Worm (Caenorhabditis elegans) whole organism, L4 larva: ENCODE data around the gene F55F10.3.

Experiments used
- Y5F2A.4 ChIP-seq: fragments of 200-800 bp; sonication (Bioruptor generic); optimal IDR thresholded peaks from 2 replicates; lab custom pipeline; 2018; ENCODE audit warnings: mild to moderate bottlenecking, missing genetic modification characterization, missing compliant biosample characterization
- egl-43 ChIP-seq: fragments of 200-800 bp; sonication (Bioruptor generic); IDR thresholded peaks from 2 replicates; pipeline ENCODE4 v1.3.6; 2022; ENCODE audit warnings: missing genetic modification reagents, missing genetic modification characterization, missing compliant biosample characterization
- hlh-30 ChIP-seq: sonication (generic microtip); optimal IDR thresholded peaks from 2 replicates; lab custom pipeline; 2017; ENCODE audit warnings: antibody characterized with exemption, mild to moderate bottlenecking, missing genetic modification characterization, missing compliant biosample characterization; ENCODE audit not compliant: insufficient read depth
- nhr-11 ChIP-seq: fragments of 150-350 bp; optimal IDR thresholded peaks from 2 replicates; lab custom pipeline; 2014; ENCODE audit warnings: missing biosample characterization, missing genetic modification characterization
- snpc-4 ChIP-seq: fragments of 150-350 bp; optimal IDR thresholded peaks from 2 replicates; lab custom pipeline; 2014; ENCODE audit warnings: missing biosample characterization, missing genetic modification characterization
- unc-130 ChIP-seq: sonication (generic microtip); optimal IDR thresholded peaks from 2 replicates; lab custom pipeline; 2016; ENCODE audit warnings: missing genetic modification reagents, missing genetic modification characterization, missing compliant biosample characterization
- ztf-11 ChIP-seq: fragments of 150-350 bp; optimal IDR thresholded peaks from 2 replicates; lab custom pipeline; 2014; ENCODE audit warnings: missing biosample characterization, missing genetic modification characterization

DNA sequence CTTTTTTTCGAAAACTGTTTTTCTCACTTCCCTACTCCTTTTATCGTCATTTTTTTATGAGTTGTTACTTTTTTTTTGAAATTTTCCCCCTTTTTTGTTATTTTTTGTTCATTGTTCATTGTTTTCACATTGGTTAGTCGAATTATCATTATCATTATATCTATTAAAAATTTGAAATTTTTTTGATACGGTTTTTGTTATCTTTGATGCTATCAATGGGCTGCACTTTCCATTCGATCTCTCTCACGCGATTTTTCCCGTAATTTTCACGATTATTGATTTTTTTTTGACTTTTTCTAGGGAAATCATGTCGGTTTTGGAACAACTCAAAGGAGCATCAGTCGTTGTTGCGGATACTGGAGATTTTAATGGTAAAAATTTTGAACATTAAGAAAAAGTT lies 26.6 kb downstream of the F55F10.3 start, which contains the start of gene tald-1:
- TF ChIP-seq hlh-30 (tag; lab: Kevin White, UChicago) (no peak), snpc-4 (tag; lab: Kevin White, UChicago) (no peak), nhr-11 (no peak), ztf-11 (no peak), egl-43 (no peak), Y5F2A.4 (GFP tag; lab: Kevin White, UChicago) (no peak), unc-130 (GFP tag; lab: Kevin White, UChicago) (no peak)
